Worm (Caenorhabditis elegans) whole organism, L2 larva: ENCODE measurements around the gene srj-29.

Experiments
- C34F6.9 ChIP-seq: fragments of 150-350 bp; optimal IDR thresholded peaks from 2 replicates; lab custom pipeline; 2014; ENCODE audit warnings: missing biosample characterization, missing genetic modification characterization
- F13H6.1 ChIP-seq: sonication (generic microtip); optimal IDR thresholded peaks from 2 replicates; lab custom pipeline; 2016; ENCODE audit warnings: missing genetic modification characterization, missing compliant biosample characterization
- R02D3.7 ChIP-seq: fragments of 150-350 bp; optimal IDR thresholded peaks from 2 replicates; lab custom pipeline; 2014; ENCODE audit warnings: missing biosample characterization, missing genetic modification characterization
- Y55F3AM.14 ChIP-seq: fragments of 200-800 bp; sonication (Bioruptor generic); optimal IDR thresholded peaks from 2 replicates; lab custom pipeline; 2018; ENCODE audit warnings: mild to moderate bottlenecking, missing genetic modification characterization, missing compliant biosample characterization
- alr-1 ChIP-seq: fragments of 150-350 bp; optimal IDR thresholded peaks from 2 replicates; lab custom pipeline; 2014; ENCODE audit warnings: missing biosample characterization, missing genetic modification characterization
- aly-2 ChIP-seq: fragments of 150-350 bp; optimal IDR thresholded peaks from 2 replicates; lab custom pipeline; 2014; ENCODE audit warnings: missing biosample characterization, missing genetic modification characterization
- ama-1 ChIP-seq: fragments of 150-350 bp; optimal IDR thresholded peaks from 2 replicates; lab custom pipeline; 2018; ENCODE audit warnings: inconsistent platforms
- blmp-1 ChIP-seq: sonication (generic microtip); optimal IDR thresholded peaks from 2 replicates; lab custom pipeline; 2017; ENCODE audit warnings: missing genetic modification characterization, mild to moderate bottlenecking, missing compliant biosample characterization, antibody characterized with exemption, moderate library complexity; ENCODE audit not compliant: insufficient read depth
- ceh-16 ChIP-seq: fragments of 150-350 bp; optimal IDR thresholded peaks from 2 replicates; lab custom pipeline; 2014; ENCODE audit warnings: missing biosample characterization, missing genetic modification characterization
- ceh-82 ChIP-seq: fragments of 150-350 bp; optimal IDR thresholded peaks from 2 replicates; lab custom pipeline; 2014; ENCODE audit warnings: missing biosample characterization, missing genetic modification characterization
- crh-2 ChIP-seq: sonication (generic microtip); optimal IDR thresholded peaks from 2 replicates; lab custom pipeline; 2017; ENCODE audit warnings: missing biosample characterization, missing genetic modification characterization
- dmd-4 ChIP-seq: sonication (generic microtip); optimal IDR thresholded peaks from 2 replicates; lab custom pipeline; 2017; ENCODE audit warnings: missing biosample characterization, missing genetic modification characterization
- egl-27 ChIP-seq: sonication (generic microtip); optimal IDR thresholded peaks from 3 replicates; lab custom pipeline; 2017; ENCODE audit warnings: missing biosample characterization, missing genetic modification reagents, missing genetic modification characterization
- elt-1 ChIP-seq: fragments of 150-350 bp; optimal IDR thresholded peaks from 2 replicates; lab custom pipeline; 2014; ENCODE audit warnings: missing biosample characterization, missing genetic modification characterization
- elt-3 ChIP-seq: sonication (generic microtip); optimal IDR thresholded peaks from 2 replicates; lab custom pipeline; 2017; ENCODE audit warnings: missing biosample characterization, missing genetic modification characterization
- fos-1 ChIP-seq: fragments of 150-350 bp; optimal IDR thresholded peaks from 2 replicates; lab custom pipeline; 2014; ENCODE audit warnings: missing biosample characterization, missing genetic modification characterization
- lin-11 ChIP-seq: fragments of 150-350 bp; sonication (generic microtip); optimal IDR thresholded peaks from 2 replicates; lab custom pipeline; 2014; ENCODE audit warnings: missing biosample characterization, missing genetic modification characterization, inconsistent platforms, mixed read lengths
- lsy-2 ChIP-seq, 2 experiments: fragments of 150-350 bp in 1 of 2; sonication (generic microtip) in 1 of 2; optimal IDR thresholded peaks; 2 replicates each; lab custom pipeline; 2014 to 2017; ENCODE audit warnings: missing biosample characterization in 2 of 2, missing genetic modification characterization in 2 of 2
- nhr-10 ChIP-seq: sonication (generic microtip); optimal IDR thresholded peaks from 2 replicates; lab custom pipeline; 2017; ENCODE audit warnings: missing biosample characterization, missing genetic modification characterization
- nhr-12 ChIP-seq: fragments of 150-350 bp; optimal IDR thresholded peaks from 2 replicates; lab custom pipeline; 2014; ENCODE audit warnings: missing biosample characterization, missing genetic modification characterization
- nhr-129 ChIP-seq: fragments of 150-350 bp; optimal IDR thresholded peaks from 2 replicates; lab custom pipeline; 2014; ENCODE audit warnings: missing biosample characterization, missing genetic modification characterization
- nhr-23 ChIP-seq: fragments of 150-350 bp; optimal IDR thresholded peaks from 2 replicates; lab custom pipeline; 2014; ENCODE audit warnings: missing biosample characterization, missing genetic modification reagents, missing genetic modification characterization
- nhr-6 ChIP-seq: fragments of 150-350 bp; optimal IDR thresholded peaks from 2 replicates; lab custom pipeline; 2014; ENCODE audit warnings: missing biosample characterization, missing genetic modification characterization
- peb-1 ChIP-seq: fragments of 150-350 bp; optimal IDR thresholded peaks from 2 replicates; lab custom pipeline; 2014; ENCODE audit warnings: missing biosample characterization, missing genetic modification characterization
- sem-4 ChIP-seq: fragments of 150-350 bp; optimal IDR thresholded peaks from 2 replicates; lab custom pipeline; 2014; ENCODE audit warnings: missing biosample characterization, missing genetic modification reagents, missing genetic modification characterization
- skn-1 ChIP-seq: sonication (generic microtip); optimal IDR thresholded peaks from 2 replicates; lab custom pipeline; 2017; ENCODE audit warnings: missing biosample characterization, missing genetic modification characterization
- sma-3 ChIP-seq: sonication (generic microtip); optimal IDR thresholded peaks from 2 replicates; lab custom pipeline; 2016; ENCODE audit warnings: missing genetic modification reagents, missing genetic modification characterization, missing compliant biosample characterization
- sma-9 ChIP-seq, 2 experiments: fragments of 150-350 bp in 1 of 2; sonication (generic microtip) in 1 of 2; optimal IDR thresholded peaks; 2 replicates each; lab custom pipeline; 2014 to 2016; ENCODE audit warnings: missing genetic modification characterization in 2 of 2, mild to moderate bottlenecking in 1 of 2, missing biosample characterization in 1 of 2, missing compliant biosample characterization in 1 of 2, missing genetic modification reagents in 1 of 2, moderate library complexity in 1 of 2
- snpc-4 ChIP-seq: fragments of 150-350 bp; optimal IDR thresholded peaks from 2 replicates; lab custom pipeline; 2014; ENCODE audit warnings: missing biosample characterization, missing genetic modification characterization
- unc-39 ChIP-seq: fragments of 150-350 bp; optimal IDR thresholded peaks from 2 replicates; lab custom pipeline; 2014; ENCODE audit warnings: missing biosample characterization, missing genetic modification characterization
- unc-55 ChIP-seq: fragments of 150-350 bp; sonication (generic microtip); optimal IDR thresholded peaks from 3 replicates; lab custom pipeline; 2014; ENCODE audit warnings: missing biosample characterization, missing genetic modification reagents, missing genetic modification characterization
- unc-62 ChIP-seq: fragments of 150-350 bp; optimal IDR thresholded peaks from 2 replicates; lab custom pipeline; 2014; ENCODE audit warnings: missing biosample characterization, missing genetic modification reagents, missing genetic modification characterization
- zag-1 ChIP-seq: fragments of 150-350 bp; optimal IDR thresholded peaks from 2 replicates; lab custom pipeline; 2014; ENCODE audit warnings: missing biosample characterization, missing genetic modification characterization

srj-29 gene

DNA sequence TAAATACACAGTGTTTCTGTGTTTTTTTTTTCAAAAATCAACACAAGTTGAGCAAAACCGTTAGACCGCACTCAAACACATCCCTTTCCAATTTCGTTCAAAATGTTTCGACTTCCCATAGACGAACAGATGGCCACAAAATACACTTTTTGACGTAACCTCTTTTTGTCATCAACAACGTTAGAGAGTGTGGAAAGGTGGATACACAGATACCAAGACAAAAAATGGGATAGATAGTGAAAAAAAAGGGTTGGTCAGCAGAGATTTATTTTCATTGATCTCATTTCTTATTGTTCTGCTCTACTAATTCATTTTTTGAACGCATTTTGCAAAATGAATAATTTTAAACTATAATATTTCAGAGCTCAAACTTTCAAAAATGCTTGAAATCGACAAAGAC is 19.4 kb downstream of the srj-29 start:
- no peak for TF ChIP-seq snpc-4
- peak; percentile 26 for TF ChIP-seq fos-1 (tag; lab: Kevin White, UChicago)
- no peak for TF ChIP-seq unc-62 (GFP tag; lab: Kevin White, UChicago)
- TF ChIP-seq nhr-129 (tag; lab: Kevin White, UChicago) = peak; percentile 47
- peak; percentile 57 for TF ChIP-seq sma-9 (GFP tag; optimal IDR thresholded peaks at IDR 0.05; lab: Kevin White, UChicago)
- TF ChIP-seq sma-9 (tag; optimal IDR thresholded peaks at IDR 0.05; lab: Kevin White, UChicago) = no peak
- TF ChIP-seq sma-3 (GFP tag; lab: Kevin White, UChicago) = no peak

DNA sequence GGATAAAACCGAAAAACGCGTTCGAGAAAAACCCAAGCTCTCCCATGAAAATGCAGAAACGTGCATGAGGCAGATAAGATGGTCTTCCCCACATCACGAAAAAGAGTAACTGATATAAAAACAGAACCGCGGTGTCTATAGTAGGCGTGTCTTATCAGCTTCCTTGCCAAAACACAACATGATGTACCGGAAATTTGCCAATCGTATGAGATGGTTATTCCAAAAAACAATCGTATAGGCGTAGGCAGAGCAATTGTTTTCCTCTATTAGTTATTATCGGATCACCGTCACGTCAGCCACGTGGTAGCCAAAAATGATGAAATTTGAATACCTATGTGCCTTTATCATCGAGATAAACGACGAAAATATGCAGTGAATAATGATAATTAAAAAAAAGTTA is 24.0 kb downstream of the srj-29 start, which contains the start of gene str-7:
str-7 (minus strand) TSS at position 101 of the 400 bp plus-strand sequence.
- no peak for TF ChIP-seq elt-1 (tag; lab: Kevin White, UChicago)
- no peak for TF ChIP-seq nhr-10 (tag; lab: Kevin White, UChicago)
- TF ChIP-seq lin-11 = no peak
- no peak for TF ChIP-seq unc-39 (tag; lab: Kevin White, UChicago)
- no peak for TF ChIP-seq fos-1 (tag; lab: Kevin White, UChicago)
- no peak for TF ChIP-seq C34F6.9
- no peak for TF ChIP-seq sma-9 (GFP tag; optimal IDR thresholded peaks at IDR 0.05; lab: Kevin White, UChicago)
- TF ChIP-seq sma-9 (tag; optimal IDR thresholded peaks at IDR 0.05; lab: Kevin White, UChicago) = no peak
- TF ChIP-seq crh-2 (tag; lab: Kevin White, UChicago) = no peak
- no peak for TF ChIP-seq sma-3 (GFP tag; lab: Kevin White, UChicago)
- TF ChIP-seq sem-4 (tag; lab: Kevin White, UChicago) = no peak
- TF ChIP-seq unc-55 (GFP tag; lab: Kevin White, UChicago) = no peak
- TF ChIP-seq nhr-23 = no peak
- no peak for TF ChIP-seq elt-3 (tag; lab: Kevin White, UChicago)

DNA sequence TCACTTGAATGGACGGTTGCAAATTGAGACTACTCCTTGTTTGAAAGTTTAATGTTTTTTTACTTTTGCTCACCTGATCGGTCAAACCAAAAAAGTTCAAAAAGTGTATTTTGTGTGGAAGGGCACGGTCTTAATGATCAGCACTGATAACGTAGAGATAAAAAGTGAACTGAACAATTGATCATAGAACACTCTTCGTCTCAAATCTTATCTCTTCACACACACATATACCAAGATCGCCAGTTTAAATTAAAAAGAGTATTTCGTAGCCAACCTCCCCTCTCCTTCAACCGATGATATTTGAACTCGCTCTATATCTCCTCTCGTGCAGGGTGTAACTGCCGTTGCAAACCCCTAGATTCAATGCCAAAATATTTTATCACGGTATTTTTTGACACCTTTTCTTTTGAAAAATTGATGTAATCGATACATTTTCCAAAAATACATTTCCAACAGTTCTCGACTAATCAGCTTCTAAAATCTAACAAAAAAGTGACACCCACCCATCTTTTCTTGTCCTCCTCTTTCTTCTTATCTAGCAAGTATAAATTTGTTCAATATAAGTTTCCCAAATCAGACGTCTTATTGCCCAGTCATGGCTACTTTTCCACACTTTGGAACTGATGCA is 24.8 kb downstream of the srj-29 start, which contains the start of gene cth-1:
cth-1 (plus strand) TSS at position 578 of the 628 bp plus-strand sequence.
- TF ChIP-seq fos-1 (tag; lab: Kevin White, UChicago) (peak; percentile 37), peb-1 (tag; lab: Kevin White, UChicago) (no peak), nhr-6 (tag; lab: Kevin White, UChicago) (no peak), sma-9 (GFP tag; optimal IDR thresholded peaks at IDR 0.05; lab: Kevin White, UChicago) (peak; percentile 84), sma-9 (tag; optimal IDR thresholded peaks at IDR 0.05; lab: Kevin White, UChicago) (no peak), C34F6.9 (no peak), lsy-2 (tag; optimal IDR thresholded peaks at IDR 0.05; lab: Kevin White, UChicago) (no peak)
- TF ChIP-seq, all 48 proteins: peak for 2

DNA sequence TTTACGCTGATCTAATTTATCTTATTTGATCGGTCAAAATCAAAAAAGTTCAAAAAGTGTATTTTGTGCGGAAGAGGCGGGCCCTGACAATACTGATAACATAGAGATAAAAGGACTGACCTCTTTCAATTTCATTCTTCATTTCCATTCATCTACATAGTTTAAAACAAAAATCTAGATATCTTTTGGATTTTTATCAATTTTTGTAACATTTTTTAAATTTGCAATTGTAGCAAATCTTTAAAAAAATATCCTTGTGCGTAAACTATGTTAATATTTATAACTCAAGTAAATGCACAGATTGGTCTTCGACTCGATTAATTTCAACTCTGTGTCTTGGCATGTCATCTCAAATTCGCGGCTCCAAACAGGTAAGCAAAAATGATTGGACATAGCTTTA is 28.1 kb downstream of the srj-29 start, which contains the start of gene argk-1:
argk-1 (plus strand) TSS at position 301 of the 400 bp plus-strand sequence.
- no peak for TF ChIP-seq R02D3.7 (tag; lab: Kevin White, UChicago)
- TF ChIP-seq sma-9 (GFP tag; optimal IDR thresholded peaks at IDR 0.05; lab: Kevin White, UChicago) = no peak
- TF ChIP-seq sma-9 (tag; optimal IDR thresholded peaks at IDR 0.05; lab: Kevin White, UChicago) = no peak
- no peak for TF ChIP-seq lin-11
- TF ChIP-seq sem-4 (tag; lab: Kevin White, UChicago) = no peak
- TF ChIP-seq crh-2 (tag; lab: Kevin White, UChicago) = no peak
- no peak for TF ChIP-seq egl-27
- TF ChIP-seq C34F6.9 = no peak
- TF ChIP-seq nhr-12 (tag; lab: Kevin White, UChicago) = no peak
- TF ChIP-seq blmp-1 (tag; lab: Kevin White, UChicago) = no peak
- no peak for TF ChIP-seq nhr-23
- no peak for TF ChIP-seq ceh-16
- no peak for TF ChIP-seq fos-1 (tag; lab: Kevin White, UChicago)
- TF ChIP-seq ama-1 (lab: Kevin White, UChicago) = no peak
- no peak for TF ChIP-seq aly-2
- no peak for TF ChIP-seq dmd-4 (tag; lab: Kevin White, UChicago)
- no peak for TF ChIP-seq sma-3 (GFP tag; lab: Kevin White, UChicago)
- no peak for TF ChIP-seq skn-1
- TF ChIP-seq alr-1 (tag; lab: Kevin White, UChicago) = no peak
- TF ChIP-seq elt-3 (tag; lab: Kevin White, UChicago) = no peak
- no peak for TF ChIP-seq ceh-82 (tag; lab: Kevin White, UChicago)

DNA sequence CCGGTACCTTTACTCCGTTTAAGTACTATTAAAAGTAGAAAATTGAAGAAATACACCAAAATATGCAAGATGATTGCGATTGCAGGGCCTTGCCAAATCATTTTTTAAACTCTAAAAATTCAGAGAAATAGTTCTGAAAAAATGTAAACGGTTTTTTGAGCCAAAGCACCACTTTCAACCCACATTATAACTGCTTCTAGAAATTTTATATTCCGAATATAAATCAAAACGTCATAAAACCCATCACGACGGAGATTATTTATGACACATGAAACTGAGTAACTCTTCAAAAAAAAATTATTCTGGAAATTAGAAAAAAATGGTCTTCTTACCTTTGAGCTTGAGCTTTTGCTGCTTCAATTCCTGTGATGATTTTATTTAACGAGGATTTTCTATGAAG is 38.8 kb downstream of the srj-29 start, which contains the start of gene srxa-16:
srxa-16 (minus strand) TSS at position 101 of the 400 bp plus-strand sequence.
- no peak for TF ChIP-seq Y55F3AM.14 (GFP tag; lab: Kevin White, UChicago)
- TF ChIP-seq R02D3.7 (tag; lab: Kevin White, UChicago) = no peak
- TF ChIP-seq nhr-6 (tag; lab: Kevin White, UChicago) = no peak
- TF ChIP-seq zag-1 (tag; lab: Kevin White, UChicago) = no peak
- TF ChIP-seq egl-27 = no peak
- no peak for TF ChIP-seq unc-39 (tag; lab: Kevin White, UChicago)
- no peak for TF ChIP-seq F13H6.1 (tag; lab: Kevin White, UChicago)
